Worm (Caenorhabditis elegans): ENCODE data around the gene F54C9.14.

DNA sequence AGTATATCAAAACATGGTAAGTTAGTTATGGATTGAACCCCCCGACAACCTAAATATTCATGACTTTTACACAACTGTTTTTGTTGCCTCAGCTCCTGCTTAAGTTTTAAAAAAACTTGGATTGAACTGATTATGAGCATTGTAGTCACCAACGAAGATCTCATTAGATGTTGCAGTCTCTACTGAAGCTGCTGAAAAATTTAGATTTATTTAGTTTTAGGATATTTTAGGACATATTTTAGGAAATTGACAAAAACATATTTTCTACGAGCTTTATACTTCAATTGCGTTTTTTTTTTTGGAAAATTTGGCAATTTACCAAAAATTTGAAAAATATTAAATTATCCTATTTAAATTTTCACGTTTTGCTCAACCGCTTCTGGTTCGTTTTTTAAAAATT, at the start of gene F54C9.14:
- TF ChIP-seq dao-5 (tag; optimal IDR thresholded peaks at IDR 0.05) (no peak), him-1 (tag; optimal IDR thresholded peaks at IDR 0.05) (no peak), W03F9.2 (tag; optimal IDR thresholded peaks at IDR 0.05) (no peak)

Data from whole organism, L4/young adult.